Fruit fly (Drosophila melanogaster) whole organism, embryonic: ENCODE results near the gene mRpS30.

Source experiments
- CG6791 ChIP-seq: fragments of 200-800 bp; sonication (Bioruptor generic); IDR thresholded peaks from 3 replicates; pipeline ENCODE4 v1.3.6; 2022; ENCODE audit warnings: missing biosample characterization, missing genetic modification characterization; ENCODE audit not compliant: partially characterized antibody
- Hr3 ChIP-seq: fragments of 200-800 bp; sonication (Bioruptor generic); optimal IDR thresholded peaks from 3 replicates; lab custom pipeline; 2016; ENCODE audit warnings: missing biosample characterization, missing genetic modification characterization

- TF ChIP-seq CG6791 (no peak), Hr3 (GFP tag; lab: Kevin White, UChicago) (no peak)
Measured at dm6 chrX:15758692-15759240, 27.1 kb upstream of the mRpS30 start.
